Fruit fly (Drosophila melanogaster) whole organism, embryonic: ENCODE data around the gene CG10185.

Source experiments
- Atf3 ChIP-seq: fragments of 200-800 bp; sonication (Bioruptor generic); optimal IDR thresholded peaks from 3 replicates; lab custom pipeline; 2016; ENCODE audit warnings: missing biosample characterization, missing genetic modification characterization
- B-H1 ChIP-seq: fragments of 200-800 bp; sonication (Bioruptor generic); IDR thresholded peaks from 3 replicates; pipeline ENCODE4 v1.3.6; 2022; ENCODE audit warnings: missing biosample characterization, missing genetic modification characterization
- B-H2 ChIP-seq: fragments of 200-800 bp; sonication (Bioruptor generic); optimal IDR thresholded peaks from 2 replicates; lab custom pipeline; 2018; ENCODE audit warnings: missing biosample characterization, mild to moderate bottlenecking, missing genetic modification characterization
- Bdp1 ChIP-seq: fragments of 200-800 bp; sonication (Bioruptor generic); optimal IDR thresholded peaks from 3 replicates; lab custom pipeline; 2016; ENCODE audit warnings: missing biosample characterization, missing genetic modification characterization
- Bgb ChIP-seq: fragments of 200-800 bp; sonication (Bioruptor generic); IDR thresholded peaks from 2 replicates; pipeline ENCODE4 v1.3.6; 2022; ENCODE audit warnings: missing biosample characterization, missing genetic modification characterization; ENCODE audit not compliant: partially characterized antibody
- CG11093 ChIP-seq: fragments of 200-800 bp; sonication (Bioruptor generic); IDR thresholded peaks from 3 replicates; pipeline ENCODE4 v1.3.6; 2022; ENCODE audit warnings: missing biosample characterization, missing genetic modification characterization
- CG11247 ChIP-seq: fragments of 200-800 bp; sonication (Bioruptor generic); IDR thresholded peaks from 2 replicates; pipeline ENCODE4 v1.3.6; 2022; ENCODE audit warnings: missing biosample characterization, missing genetic modification characterization
- CG11398 ChIP-seq: fragments of 200-800 bp; sonication (Bioruptor generic); optimal IDR thresholded peaks from 2 replicates; lab custom pipeline; 2016; ENCODE audit warnings: missing biosample characterization, missing genetic modification characterization
- CG11695 ChIP-seq: fragments of 200-800 bp; sonication (Bioruptor generic); IDR thresholded peaks from 3 replicates; pipeline ENCODE4 v1.3.6; 2022; ENCODE audit warnings: missing biosample characterization, missing genetic modification characterization
- CG13287 ChIP-seq: fragments of 200-800 bp; sonication (Bioruptor generic); IDR thresholded peaks from 2 replicates; pipeline ENCODE4 v1.3.6; 2022; ENCODE audit warnings: missing biosample characterization, missing genetic modification characterization; ENCODE audit not compliant: partially characterized antibody
- CG14441 ChIP-seq: fragments of 200-800 bp; sonication (Bioruptor generic); IDR thresholded peaks from 2 replicates; pipeline ENCODE4 v1.3.6; 2022; ENCODE audit warnings: missing biosample characterization, missing genetic modification characterization
- CG15011 ChIP-seq: fragments of 200-800 bp; sonication (Bioruptor generic); optimal IDR thresholded peaks from 3 replicates; lab custom pipeline; 2018; ENCODE audit warnings: missing biosample characterization, mild to moderate bottlenecking, missing genetic modification characterization
- CG15696 ChIP-seq: fragments of 200-800 bp; sonication (Bioruptor generic); optimal IDR thresholded peaks from 2 replicates; lab custom pipeline; 2019; ENCODE audit warnings: missing biosample characterization, mild to moderate bottlenecking, missing genetic modification characterization, moderate library complexity
- CG17568 ChIP-seq: fragments of 200-800 bp; sonication (Bioruptor generic); optimal IDR thresholded peaks from 2 replicates; lab custom pipeline; 2018; ENCODE audit warnings: missing biosample characterization, mild to moderate bottlenecking, missing genetic modification characterization, moderate library complexity
- CG2120 ChIP-seq: fragments of 200-800 bp; sonication (Bioruptor generic); optimal IDR thresholded peaks from 3 replicates; lab custom pipeline; 2016; ENCODE audit warnings: missing biosample characterization, missing genetic modification characterization
- CG2875 ChIP-seq: fragments of 200-800 bp; sonication (Bioruptor generic); optimal IDR thresholded peaks from 2 replicates; lab custom pipeline; 2017; ENCODE audit warnings: missing biosample characterization, mild to moderate bottlenecking, missing genetic modification characterization, missing genetic modification reagents
- CG3838 ChIP-seq: fragments of 200-800 bp; sonication (Bioruptor generic); optimal IDR thresholded peaks from 3 replicates; lab custom pipeline; 2016; ENCODE audit warnings: missing biosample characterization, missing genetic modification characterization
- CG6254 ChIP-seq: fragments of 200-800 bp; sonication (Bioruptor generic); optimal IDR thresholded peaks from 3 replicates; lab custom pipeline; 2017; ENCODE audit warnings: mild to moderate bottlenecking, missing biosample characterization, missing genetic modification reagents, missing genetic modification characterization
- CG6272 ChIP-seq: fragments of 200-800 bp; sonication (Bioruptor generic); IDR thresholded peaks from 2 replicates; pipeline ENCODE4 v1.3.6; 2022; ENCODE audit warnings: missing biosample characterization, missing genetic modification characterization
- CG6689 ChIP-seq: fragments of 200-800 bp; sonication (Bioruptor generic); IDR thresholded peaks from 2 replicates; pipeline ENCODE4 v1.3.6; 2022; ENCODE audit warnings: missing biosample characterization, missing genetic modification characterization
- CG7357 ChIP-seq: fragments of 200-800 bp; sonication (Bioruptor generic); IDR thresholded peaks from 3 replicates; pipeline ENCODE4 v1.3.6; 2022; ENCODE audit warnings: missing biosample characterization, missing genetic modification characterization
- CG7372 ChIP-seq: fragments of 200-800 bp; sonication (Bioruptor generic); IDR thresholded peaks from 2 replicates; pipeline ENCODE4 v1.3.6; 2022; ENCODE audit warnings: missing biosample characterization, missing genetic modification characterization
- CG7963 ChIP-seq: fragments of 200-800 bp; sonication (Bioruptor generic); IDR thresholded peaks from 3 replicates; pipeline ENCODE4 v1.3.6; 2022; ENCODE audit warnings: missing biosample characterization, missing genetic modification characterization; ENCODE audit not compliant: partially characterized antibody
- CG9609 ChIP-seq: fragments of 200-800 bp; sonication (Bioruptor generic); optimal IDR thresholded peaks from 3 replicates; lab custom pipeline; 2016; ENCODE audit warnings: missing biosample characterization, missing genetic modification characterization
- CG9727 ChIP-seq: fragments of 200-800 bp; sonication (Bioruptor generic); optimal IDR thresholded peaks from 3 replicates; lab custom pipeline; 2017; ENCODE audit warnings: missing biosample characterization, mild to moderate bottlenecking, missing genetic modification characterization
- ERR ChIP-seq: fragments of 200-800 bp; sonication (Bioruptor generic); optimal IDR thresholded peaks from 2 replicates; lab custom pipeline; 2016; ENCODE audit warnings: missing biosample characterization, missing genetic modification characterization
- HLH54F ChIP-seq: fragments of 200-800 bp; sonication (Bioruptor generic); optimal IDR thresholded peaks from 3 replicates; lab custom pipeline; 2016; ENCODE audit warnings: missing biosample characterization, missing genetic modification characterization
- Hmx ChIP-seq: fragments of 200-800 bp; sonication (Bioruptor generic); optimal IDR thresholded peaks from 2 replicates; lab custom pipeline; 2016; ENCODE audit warnings: missing biosample characterization, missing genetic modification characterization
- Hr78 ChIP-seq, 2 experiments: fragments of 200-800 bp in 1 of 2; fragments of >200 bp in 1 of 2; sonication (Bioruptor generic) in 1 of 2; optimal IDR thresholded peaks; 2 replicates each; lab custom pipeline; 2017 to 2019; ENCODE audit warnings: missing biosample characterization in 2 of 2, missing genetic modification characterization in 2 of 2, mild to moderate bottlenecking in 1 of 2, moderate library complexity in 1 of 2
- Hsf ChIP-seq: fragments of 200-800 bp; sonication (Bioruptor generic); optimal IDR thresholded peaks from 3 replicates; lab custom pipeline; 2016; ENCODE audit warnings: missing biosample characterization, missing genetic modification characterization
- Kr ChIP-seq: fragments of 200-800 bp; sonication (Bioruptor generic); optimal IDR thresholded peaks from 2 replicates; lab custom pipeline; 2017; ENCODE audit warnings: missing biosample characterization, mild to moderate bottlenecking, missing genetic modification characterization
- MESR4 ChIP-seq: fragments of 200-800 bp; sonication (Bioruptor generic); optimal IDR thresholded peaks from 2 replicates; lab custom pipeline; 2018; ENCODE audit warnings: missing biosample characterization, mild to moderate bottlenecking, missing genetic modification characterization, moderate library complexity
- MTF-1 ChIP-seq: fragments of 200-800 bp; sonication (Bioruptor generic); optimal IDR thresholded peaks from 2 replicates; lab custom pipeline; 2018; ENCODE audit warnings: missing biosample characterization, mild to moderate bottlenecking, missing genetic modification characterization, borderline replicate concordance
- Neu2 ChIP-seq: fragments of 200-800 bp; sonication (Bioruptor generic); optimal IDR thresholded peaks from 3 replicates; lab custom pipeline; 2016; ENCODE audit warnings: missing biosample characterization, missing genetic modification characterization, borderline replicate concordance
- PHDP ChIP-seq: fragments of 200-800 bp; sonication (Bioruptor generic); optimal IDR thresholded peaks from 3 replicates; lab custom pipeline; 2018; ENCODE audit warnings: missing biosample characterization, mild to moderate bottlenecking, missing genetic modification characterization, moderate library complexity
- caup ChIP-seq: fragments of 200-800 bp; sonication (Bioruptor generic); optimal IDR thresholded peaks from 3 replicates; lab custom pipeline; 2017; ENCODE audit warnings: missing biosample characterization, mild to moderate bottlenecking, missing genetic modification characterization, moderate library complexity; ENCODE audit not compliant: severe bottlenecking
- chm ChIP-seq: fragments of 200-800 bp; sonication (Bioruptor generic); IDR thresholded peaks from 2 replicates; pipeline ENCODE4 v1.3.6; 2022; ENCODE audit warnings: missing biosample characterization, missing genetic modification characterization
- dimm ChIP-seq: fragments of 200-800 bp; sonication (Bioruptor generic); IDR thresholded peaks from 2 replicates; pipeline ENCODE4 v1.3.6; 2022; ENCODE audit warnings: missing biosample characterization, missing genetic modification characterization
- eyg ChIP-seq: fragments of 200-800 bp; sonication (Bioruptor generic); optimal IDR thresholded peaks from 3 replicates; lab custom pipeline; 2016; ENCODE audit warnings: missing biosample characterization, missing genetic modification characterization
- fd102C ChIP-seq: fragments of 200-800 bp; sonication (Bioruptor generic); optimal IDR thresholded peaks from 2 replicates; lab custom pipeline; 2018; ENCODE audit warnings: missing biosample characterization, mild to moderate bottlenecking, missing genetic modification characterization, moderate library complexity
- ftz-f1 ChIP-seq: fragments of 200-800 bp; sonication (Bioruptor generic); optimal IDR thresholded peaks from 2 replicates; lab custom pipeline; 2016; ENCODE audit warnings: missing biosample characterization, missing genetic modification characterization
- gfzf ChIP-seq: fragments of 200-800 bp; sonication (Bioruptor generic); optimal IDR thresholded peaks from 2 replicates; lab custom pipeline; 2016; ENCODE audit warnings: missing biosample characterization, mild to moderate bottlenecking, missing genetic modification characterization, moderate library complexity
- ind ChIP-seq: fragments of 200-800 bp; sonication (Bioruptor generic); optimal IDR thresholded peaks from 3 replicates; lab custom pipeline; 2016; ENCODE audit warnings: missing biosample characterization, missing genetic modification characterization
- jing ChIP-seq: fragments of 200-800 bp; sonication (Bioruptor generic); optimal IDR thresholded peaks from 2 replicates; lab custom pipeline; 2018; ENCODE audit warnings: missing biosample characterization, mild to moderate bottlenecking, missing genetic modification characterization
- luna ChIP-seq: fragments of 200-800 bp; sonication (Bioruptor generic); optimal IDR thresholded peaks from 2 replicates; lab custom pipeline; 2016; ENCODE audit warnings: missing biosample characterization, missing genetic modification characterization
- p53 ChIP-seq: fragments of 200-800 bp; sonication (Bioruptor generic); optimal IDR thresholded peaks from 2 replicates; lab custom pipeline; 2016; ENCODE audit warnings: missing biosample characterization, missing genetic modification characterization
- pum ChIP-seq: fragments of 200-800 bp; sonication (Bioruptor generic); optimal IDR thresholded peaks from 2 replicates; lab custom pipeline; 2016; ENCODE audit warnings: missing biosample characterization, missing genetic modification characterization
- sd ChIP-seq: fragments of 200-800 bp; sonication (Bioruptor generic); optimal IDR thresholded peaks from 3 replicates; lab custom pipeline; 2018; ENCODE audit warnings: missing biosample characterization, mild to moderate bottlenecking, missing genetic modification characterization, moderate library complexity
- tin ChIP-seq: fragments of 200-800 bp; sonication (Bioruptor generic); optimal IDR thresholded peaks from 3 replicates; lab custom pipeline; 2016; ENCODE audit warnings: missing biosample characterization, missing genetic modification characterization
- zen2 ChIP-seq: fragments of 200-800 bp; sonication (Bioruptor generic); IDR thresholded peaks from 3 replicates; pipeline ENCODE4 v1.3.6; 2022; ENCODE audit warnings: missing biosample characterization, missing genetic modification characterization; ENCODE audit not compliant: partially characterized antibody

CG10185 gene

DNA sequence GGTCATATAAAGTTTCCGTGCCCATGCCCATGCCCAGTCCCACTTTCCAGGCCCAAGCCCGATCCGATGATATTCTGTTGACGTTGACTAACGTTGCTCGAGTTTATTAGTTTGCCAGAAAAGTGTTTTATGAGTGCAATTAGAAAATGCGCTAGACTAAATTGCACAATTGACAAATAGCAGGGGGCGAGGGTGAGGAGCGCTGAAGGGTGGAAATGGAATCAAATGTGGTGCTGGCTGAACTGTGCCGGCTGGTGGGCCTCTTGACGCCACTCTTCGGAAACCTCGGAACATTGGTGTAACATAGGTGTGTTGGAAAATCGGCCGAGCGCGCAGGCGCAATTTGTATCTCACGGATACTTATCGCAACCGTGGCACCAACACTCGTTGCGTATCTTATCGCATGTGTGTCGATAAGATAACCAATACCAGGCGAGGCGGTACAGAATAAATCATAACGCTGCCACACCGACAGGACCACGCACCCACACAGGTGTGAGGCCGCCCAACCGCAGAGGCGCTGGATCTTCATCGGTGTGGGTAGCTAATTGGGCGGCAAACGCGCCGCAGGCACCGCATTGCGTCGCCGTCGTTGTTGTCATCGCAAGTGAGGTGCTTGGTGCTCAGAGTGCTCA is 55.6 kb downstream of the CG10185 start (continued):
- no peak for TF ChIP-seq eyg (GFP tag; lab: Kevin White, UChicago)
- no peak for TF ChIP-seq CG17568 (GFP tag; lab: Kevin White, UChicago)
- TF ChIP-seq CG7963 (GFP tag; lab: Robert Waterston, UW): no peak
- TF ChIP-seq chm (GFP tag; lab: Robert Waterston, UW): no peak
- TF ChIP-seq B-H1: no peak
- no peak for TF ChIP-seq CG13287
- TF ChIP-seq Bdp1 (GFP tag; lab: Kevin White, UChicago): no peak
- no peak for TF ChIP-seq zen2 (GFP tag; lab: Robert Waterston, UW)
- no peak for TF ChIP-seq CG11093
- TF ChIP-seq PHDP (tag; lab: Kevin White, UChicago): peak; percentile 2
- TF ChIP-seq sd (tag; lab: Kevin White, UChicago): peak; percentile 22
- no peak for TF ChIP-seq pum (GFP tag; lab: Kevin White, UChicago)
- TF ChIP-seq Kr (GFP tag; lab: Kevin White, UChicago): no peak
- TF ChIP-seq CG7372 (GFP tag; lab: Robert Waterston, UW): no peak
- peak in 1 of 2 experiments; percentile 67 for TF ChIP-seq Hr78 (GFP tag; optimal IDR thresholded peaks at IDR 0.05; lab: Kevin White, UChicago)
- TF ChIP-seq caup (GFP tag; lab: Kevin White, UChicago): no peak
- no peak for TF ChIP-seq HLH54F
- TF ChIP-seq B-H2 (GFP tag; lab: Kevin White, UChicago): no peak
- no peak for TF ChIP-seq CG11398 (GFP tag; lab: Kevin White, UChicago)
- no peak for TF ChIP-seq CG2120 (GFP tag; lab: Kevin White, UChicago)
- no peak for TF ChIP-seq MTF-1 (GFP tag; lab: Kevin White, UChicago)
- no peak for TF ChIP-seq CG6689 (GFP tag; lab: Robert Waterston, UW)
- no peak for TF ChIP-seq ftz-f1 (GFP tag; lab: Kevin White, UChicago)
- TF ChIP-seq ERR: no peak
- no peak for TF ChIP-seq CG6272 (GFP tag; lab: Robert Waterston, UW)
- TF ChIP-seq CG9609 (GFP tag; lab: Kevin White, UChicago): no peak
- no peak for TF ChIP-seq gfzf
- TF ChIP-seq CG9727 (GFP tag; lab: Kevin White, UChicago): no peak
- TF ChIP-seq Hsf: no peak
- no peak for TF ChIP-seq dimm (GFP tag; lab: Robert Waterston, UW)
- TF ChIP-seq Neu2: no peak
- no peak for TF ChIP-seq CG11695 (GFP tag; lab: Robert Waterston, UW)
- TF ChIP-seq ind (GFP tag; lab: Kevin White, UChicago): no peak
- TF ChIP-seq CG6254: peak; percentile 36
- no peak for TF ChIP-seq CG11247 (GFP tag; lab: Robert Waterston, UW)
- no peak for TF ChIP-seq CG15696
- no peak for TF ChIP-seq MESR4 (GFP tag; lab: Kevin White, UChicago)
- TF ChIP-seq CG15011: no peak
- no peak for TF ChIP-seq CG7357 (GFP tag; lab: Robert Waterston, UW)
- TF ChIP-seq CG14441 (GFP tag; lab: Robert Waterston, UW): no peak
- TF ChIP-seq jing: no peak
- TF ChIP-seq CG3838 (GFP tag; lab: Kevin White, UChicago): no peak
- no peak for TF ChIP-seq luna (GFP tag; lab: Kevin White, UChicago)
- TF ChIP-seq CG2875 (GFP tag; lab: Kevin White, UChicago): no peak
- TF ChIP-seq tin (GFP tag; lab: Kevin White, UChicago): no peak
- no peak for TF ChIP-seq Bgb (GFP tag; lab: Robert Waterston, UW)
- TF ChIP-seq Hmx (GFP tag; lab: Kevin White, UChicago): no peak
- TF ChIP-seq Atf3 (GFP tag; lab: Kevin White, UChicago): no peak
- no peak for TF ChIP-seq fd102C
- no peak for TF ChIP-seq p53 (GFP tag; lab: Kevin White, UChicago)
